Fruit fly (Drosophila melanogaster) whole organism, embryonic: Measurements from ENCODE around the gene Eig71Ec.

Experiments
- CG11398 ChIP-seq: fragments of 200-800 bp; sonication (Bioruptor generic); optimal IDR thresholded peaks from 2 replicates; lab custom pipeline; 2016; ENCODE audit warnings: missing biosample characterization, missing genetic modification characterization
- CG11560 ChIP-seq: fragments of 200-800 bp; sonication (Bioruptor generic); IDR thresholded peaks from 3 replicates; pipeline ENCODE4 v1.3.6; 2022; ENCODE audit warnings: missing biosample characterization, missing genetic modification characterization
- CG11695 ChIP-seq: fragments of 200-800 bp; sonication (Bioruptor generic); IDR thresholded peaks from 3 replicates; pipeline ENCODE4 v1.3.6; 2022; ENCODE audit warnings: missing biosample characterization, missing genetic modification characterization
- CG11723 ChIP-seq: fragments of 200-800 bp; sonication (Bioruptor generic); optimal IDR thresholded peaks from 2 replicates; lab custom pipeline; 2017; ENCODE audit warnings: missing biosample characterization, mild to moderate bottlenecking, missing genetic modification characterization
- CG1233 ChIP-seq: fragments of 200-800 bp; sonication (Bioruptor generic); optimal IDR thresholded peaks from 4 replicates; lab custom pipeline; 2018; ENCODE audit warnings: missing biosample characterization, mild to moderate bottlenecking, missing genetic modification characterization
- CG15479 ChIP-seq: fragments of 200-800 bp; sonication (Bioruptor generic); optimal IDR thresholded peaks from 3 replicates; lab custom pipeline; 2019; ENCODE audit warnings: missing biosample characterization, mild to moderate bottlenecking, missing genetic modification characterization, moderate library complexity
- CG30431 ChIP-seq: fragments of 200-800 bp; sonication (Bioruptor generic); optimal IDR thresholded peaks from 2 replicates; lab custom pipeline; 2017; ENCODE audit warnings: missing biosample characterization, missing genetic modification characterization
- CG4360 ChIP-seq: fragments of 200-800 bp; sonication (Bioruptor generic); IDR thresholded peaks from 2 replicates; pipeline ENCODE4 v1.3.6; 2022; ENCODE audit warnings: missing biosample characterization, missing genetic modification characterization
- CG6813 ChIP-seq: fragments of 200-800 bp; sonication (Bioruptor generic); optimal IDR thresholded peaks from 2 replicates; lab custom pipeline; 2017; ENCODE audit warnings: missing biosample characterization, missing genetic modification characterization, mild to moderate bottlenecking, moderate library complexity, missing genetic modification reagents
- CG6854 ChIP-seq: fragments of 200-800 bp; sonication (Bioruptor generic); optimal IDR thresholded peaks from 3 replicates; lab custom pipeline; 2017; ENCODE audit warnings: missing biosample characterization, mild to moderate bottlenecking, missing genetic modification characterization
- CG7271 ChIP-seq: fragments of 200-800 bp; sonication (Bioruptor generic); optimal IDR thresholded peaks from 2 replicates; lab custom pipeline; 2018; ENCODE audit warnings: missing biosample characterization, mild to moderate bottlenecking, missing genetic modification characterization, moderate library complexity
- CG7786 ChIP-seq: fragments of 200-800 bp; sonication (Bioruptor generic); optimal IDR thresholded peaks from 2 replicates; lab custom pipeline; 2016; ENCODE audit warnings: missing biosample characterization, missing genetic modification characterization
- CG8089 ChIP-seq: fragments of 200-800 bp; sonication (Bioruptor generic); optimal IDR thresholded peaks from 3 replicates; lab custom pipeline; 2016; ENCODE audit warnings: missing biosample characterization, missing genetic modification characterization
- CG8388 ChIP-seq: fragments of 200-800 bp; sonication (Bioruptor generic); optimal IDR thresholded peaks from 2 replicates; lab custom pipeline; 2019; ENCODE audit warnings: missing biosample characterization, mild to moderate bottlenecking, missing genetic modification characterization, moderate library complexity
- CG9797 ChIP-seq: fragments of 200-800 bp; sonication (Bioruptor generic); optimal IDR thresholded peaks from 3 replicates; lab custom pipeline; 2018; ENCODE audit warnings: missing biosample characterization, mild to moderate bottlenecking, missing genetic modification characterization
- CHES-1-like ChIP-seq: fragments of 200-800 bp; sonication (Bioruptor generic); optimal IDR thresholded peaks from 2 replicates; lab custom pipeline; 2016; ENCODE audit warnings: missing biosample characterization, missing genetic modification characterization
- Camta ChIP-seq: fragments of 200-800 bp; sonication (Bioruptor generic); optimal IDR thresholded peaks from 2 replicates; lab custom pipeline; 2016; ENCODE audit warnings: missing biosample characterization, missing genetic modification characterization
- Chrac-16 ChIP-seq: fragments of 200-800 bp; sonication (Bioruptor generic); optimal IDR thresholded peaks from 3 replicates; lab custom pipeline; 2016; ENCODE audit warnings: missing biosample characterization, missing genetic modification characterization
- Dfd ChIP-seq, 2 experiments: fragments of >200 bp; optimal IDR thresholded peaks; 2 replicates each; lab custom pipeline; 2017; ENCODE audit warnings: missing biosample characterization in 2 of 2, missing genetic modification characterization in 2 of 2
- Dip2 ChIP-seq: fragments of 200-800 bp; sonication (Bioruptor generic); IDR thresholded peaks from 2 replicates; pipeline ENCODE4 v1.3.6; 2022; ENCODE audit warnings: missing biosample characterization, missing genetic modification characterization
- Gsc ChIP-seq: fragments of 200-800 bp; sonication (Bioruptor generic); IDR thresholded peaks from 2 replicates; pipeline ENCODE4 v1.3.6; 2022; ENCODE audit warnings: missing biosample characterization, missing genetic modification characterization
- H2.0 ChIP-seq: fragments of 200-800 bp; sonication (Bioruptor generic); IDR thresholded peaks from 2 replicates; pipeline ENCODE4 v1.3.6; 2022; ENCODE audit warnings: missing biosample characterization, missing genetic modification characterization
- HHEX ChIP-seq: fragments of 200-800 bp; sonication (Bioruptor generic); optimal IDR thresholded peaks from 3 replicates; lab custom pipeline; 2017; ENCODE audit warnings: missing biosample characterization, mild to moderate bottlenecking, missing genetic modification characterization, missing genetic modification reagents
- MBD-R2 ChIP-seq: fragments of 200-800 bp; sonication (Bioruptor generic); IDR thresholded peaks from 2 replicates; pipeline ENCODE4 v1.3.6; 2022; ENCODE audit warnings: missing biosample characterization, missing genetic modification characterization
- Mrtf ChIP-seq: fragments of 200-800 bp; sonication (Bioruptor generic); IDR thresholded peaks from 3 replicates; pipeline ENCODE4 v1.3.6; 2022; ENCODE audit warnings: missing biosample characterization, missing genetic modification characterization
- Nf-YA ChIP-seq: fragments of 200-800 bp; sonication (Bioruptor generic); IDR thresholded peaks from 2 replicates; pipeline ENCODE4 v1.3.6; 2022; ENCODE audit warnings: missing biosample characterization, missing genetic modification characterization
- Optix ChIP-seq: fragments of 200-800 bp; sonication (Bioruptor generic); IDR thresholded peaks from 3 replicates; pipeline ENCODE4 v1.3.6; 2022; ENCODE audit warnings: missing biosample characterization, missing genetic modification characterization
- Ptx1 ChIP-seq: fragments of 200-800 bp; sonication (Bioruptor generic); IDR thresholded peaks from 2 replicates; pipeline ENCODE4 v1.3.6; 2022; ENCODE audit warnings: missing biosample characterization, missing genetic modification characterization
- Side ChIP-seq: fragments of 200-800 bp; sonication (Bioruptor generic); optimal IDR thresholded peaks from 2 replicates; lab custom pipeline; 2016; ENCODE audit warnings: missing biosample characterization, missing genetic modification characterization
- Sox102F ChIP-seq: fragments of 200-800 bp; sonication (Bioruptor generic); optimal IDR thresholded peaks from 2 replicates; lab custom pipeline; 2018; ENCODE audit warnings: missing biosample characterization, mild to moderate bottlenecking, missing genetic modification characterization, moderate library complexity
- ash1 ChIP-seq: fragments of 200-800 bp; sonication (Bioruptor generic); optimal IDR thresholded peaks from 2 replicates; lab custom pipeline; 2018; ENCODE audit warnings: missing biosample characterization, mild to moderate bottlenecking, missing genetic modification characterization
- ato ChIP-seq: fragments of 200-800 bp; sonication (Bioruptor generic); IDR thresholded peaks from 2 replicates; pipeline ENCODE4 v1.3.6; 2022; ENCODE audit warnings: missing biosample characterization, missing genetic modification characterization; ENCODE audit not compliant: partially characterized antibody
- bigmax ChIP-seq: fragments of 200-800 bp; sonication (Bioruptor generic); optimal IDR thresholded peaks from 2 replicates; lab custom pipeline; 2018; ENCODE audit warnings: missing biosample characterization, mild to moderate bottlenecking, missing genetic modification characterization
- caup ChIP-seq: fragments of 200-800 bp; sonication (Bioruptor generic); optimal IDR thresholded peaks from 3 replicates; lab custom pipeline; 2017; ENCODE audit warnings: missing biosample characterization, mild to moderate bottlenecking, missing genetic modification characterization, moderate library complexity; ENCODE audit not compliant: severe bottlenecking
- chn ChIP-seq: fragments of 200-800 bp; sonication (Bioruptor generic); optimal IDR thresholded peaks from 2 replicates; lab custom pipeline; 2016; ENCODE audit warnings: missing biosample characterization, missing genetic modification characterization
- disco-r ChIP-seq: fragments of 200-800 bp; sonication (Bioruptor generic); optimal IDR thresholded peaks from 2 replicates; lab custom pipeline; 2016; ENCODE audit warnings: missing biosample characterization, missing genetic modification characterization
- fd3F ChIP-seq: fragments of 200-800 bp; sonication (Bioruptor generic); optimal IDR thresholded peaks from 2 replicates; lab custom pipeline; 2018; ENCODE audit warnings: missing biosample characterization, mild to moderate bottlenecking, missing genetic modification characterization, moderate library complexity
- fru ChIP-seq: fragments of >200 bp; optimal IDR thresholded peaks from 2 replicates; lab custom pipeline; 2017
- fu2 ChIP-seq: fragments of 200-800 bp; sonication (Bioruptor generic); optimal IDR thresholded peaks from 2 replicates; lab custom pipeline; 2016; ENCODE audit warnings: missing biosample characterization, missing genetic modification characterization
- inv ChIP-seq: fragments of 200-800 bp; sonication (Bioruptor generic); IDR thresholded peaks from 2 replicates; pipeline ENCODE4 v1.3.6; 2022; ENCODE audit warnings: missing biosample characterization, missing genetic modification characterization; ENCODE audit not compliant: partially characterized antibody
- mam ChIP-seq: fragments of 200-800 bp; sonication (Bioruptor generic); optimal IDR thresholded peaks from 3 replicates; lab custom pipeline; 2016; ENCODE audit warnings: missing biosample characterization, missing genetic modification characterization
- mirr ChIP-seq: fragments of 200-800 bp; sonication (Bioruptor generic); optimal IDR thresholded peaks from 3 replicates; lab custom pipeline; 2018; ENCODE audit warnings: missing biosample characterization, mild to moderate bottlenecking, missing genetic modification characterization
- nau ChIP-seq: fragments of 200-800 bp; sonication (Bioruptor generic); optimal IDR thresholded peaks from 3 replicates; lab custom pipeline; 2017; ENCODE audit warnings: missing biosample characterization, mild to moderate bottlenecking, missing genetic modification characterization, missing genetic modification reagents
- nerfin-2 ChIP-seq: fragments of 200-800 bp; sonication (Bioruptor generic); IDR thresholded peaks from 2 replicates; pipeline ENCODE4 v1.3.6; 2022; ENCODE audit warnings: missing biosample characterization, missing genetic modification characterization; ENCODE audit not compliant: partially characterized antibody
- org-1 ChIP-seq: fragments of 200-800 bp; sonication (Bioruptor generic); optimal IDR thresholded peaks from 2 replicates; lab custom pipeline; 2017; ENCODE audit warnings: missing biosample characterization, missing genetic modification characterization
- sima ChIP-seq: fragments of 200-800 bp; sonication (Bioruptor generic); optimal IDR thresholded peaks from 2 replicates; lab custom pipeline; 2016; ENCODE audit warnings: missing biosample characterization, missing genetic modification characterization
- sob ChIP-seq: fragments of 200-800 bp; sonication (Bioruptor generic); IDR thresholded peaks from 2 replicates; pipeline ENCODE4 v1.3.6; 2022; ENCODE audit warnings: missing biosample characterization, missing genetic modification characterization
- tin ChIP-seq: fragments of 200-800 bp; sonication (Bioruptor generic); optimal IDR thresholded peaks from 3 replicates; lab custom pipeline; 2016; ENCODE audit warnings: missing biosample characterization, missing genetic modification characterization
- z ChIP-seq: fragments of 200-800 bp; sonication (Bioruptor generic); IDR thresholded peaks from 3 replicates; pipeline ENCODE4 v1.3.6; 2022; ENCODE audit warnings: missing biosample characterization, missing genetic modification characterization
- zfh2 ChIP-seq: fragments of 200-800 bp; sonication (Bioruptor generic); optimal IDR thresholded peaks from 2 replicates; lab custom pipeline; 2016; ENCODE audit warnings: missing biosample characterization, missing genetic modification characterization

Eig71Ec gene

dm6 chr3L:15625676-15626414 lies 26.2 kb downstream of the Eig71Ec start (continued):
- peak; percentile 11 for TF ChIP-seq CG9797 (GFP tag; lab: Kevin White, UChicago)
- TF ChIP-seq nau (GFP tag; lab: Kevin White, UChicago): peak; percentile 88
- TF ChIP-seq ash1 (GFP tag; lab: Kevin White, UChicago): no peak
- TF ChIP-seq CG8388 (GFP tag; lab: Kevin White, UChicago): peak; percentile 93
- TF ChIP-seq org-1 (GFP tag; lab: Kevin White, UChicago): peak; percentile 92
- no peak for TF ChIP-seq sima (GFP tag; lab: Kevin White, UChicago)
- peak; percentile 1 for TF ChIP-seq CHES-1-like (GFP tag; lab: Kevin White, UChicago)
- TF ChIP-seq Mrtf (GFP tag; lab: Robert Waterston, UW): peak; percentile 66; the same call in 1 of the 3 replicates
- no peak for TF ChIP-seq fu2
- no peak for TF ChIP-seq disco-r (GFP tag; lab: Kevin White, UChicago)
- peak; percentile 90 for TF ChIP-seq Ptx1 (GFP tag; lab: Robert Waterston, UW)
- no peak for TF ChIP-seq Dip2 (GFP tag; lab: Robert Waterston, UW)
- peak; percentile 34 for TF ChIP-seq CG7786 (GFP tag; lab: Kevin White, UChicago)
- TF ChIP-seq chn (GFP tag; lab: Kevin White, UChicago): no peak
- no peak for TF ChIP-seq fru (lab: Kevin White, UChicago)
- peak; percentile 71 for TF ChIP-seq CG6813 (GFP tag; lab: Kevin White, UChicago)
- TF ChIP-seq fd3F (GFP tag; lab: Kevin White, UChicago): peak; percentile 89
- peak; percentile 50 for TF ChIP-seq Camta (GFP tag; lab: Kevin White, UChicago)
- no peak for TF ChIP-seq bigmax (GFP tag; lab: Kevin White, UChicago)
- TF ChIP-seq Chrac-16 (GFP tag; lab: Kevin White, UChicago): peak; percentile 83
- TF ChIP-seq CG1233 (GFP tag; lab: Kevin White, UChicago): peak; percentile 87
- no peak for TF ChIP-seq Optix
- peak; percentile 86 for TF ChIP-seq HHEX (GFP tag; lab: Kevin White, UChicago)
- TF ChIP-seq tin: peak; percentile 90
- TF ChIP-seq CG11723 (GFP tag; lab: Kevin White, UChicago): peak; percentile 74
- TF ChIP-seq caup (GFP tag; lab: Kevin White, UChicago): peak; percentile 81
- no peak; the same call in 2 of the 3 replicates for TF ChIP-seq CG11560 (tag; lab: Robert Waterston, UW)
- peak; percentile 45; the same call in 1 of the 2 replicates for TF ChIP-seq CG4360 (GFP tag; lab: Robert Waterston, UW)
- no peak for TF ChIP-seq CG8089 (GFP tag; lab: Kevin White, UChicago)
- TF ChIP-seq inv (GFP tag; lab: Robert Waterston, UW): no peak
- TF ChIP-seq Dfd (GFP tag; optimal IDR thresholded peaks at IDR 0.05; lab: Kevin White, UChicago): no peak
- TF ChIP-seq Nf-YA (GFP tag; lab: Robert Waterston, UW): peak; percentile 63
- TF ChIP-seq sob (GFP tag; lab: Robert Waterston, UW): peak; percentile 76
- peak; percentile 81 for TF ChIP-seq CG6854 (GFP tag; lab: Kevin White, UChicago)
- TF ChIP-seq zfh2: peak; percentile 15
- TF ChIP-seq MBD-R2: no peak
- TF ChIP-seq Side (GFP tag; lab: Kevin White, UChicago): no peak
- TF ChIP-seq mirr: peak; percentile 11
- TF ChIP-seq ato (GFP tag; lab: Robert Waterston, UW): no peak
- TF ChIP-seq H2.0: peak; percentile 75
- peak; percentile 55 for TF ChIP-seq mam
- TF ChIP-seq CG7271: peak; percentile 20
- peak; percentile 75 for TF ChIP-seq CG30431 (GFP tag; lab: Kevin White, UChicago)
- no peak for TF ChIP-seq Gsc (GFP tag; lab: Robert Waterston, UW)
- TF ChIP-seq CG15479 (GFP tag; lab: Kevin White, UChicago): no peak
- TF ChIP-seq CG11695: peak; percentile 89
- no peak for TF ChIP-seq z
- no peak for TF ChIP-seq nerfin-2
- TF ChIP-seq CG11398 (GFP tag; lab: Kevin White, UChicago): no peak
- TF ChIP-seq Sox102F: peak; percentile 97
